Worm (Caenorhabditis elegans): ENCODE data around the gene F10D7.3.

DNA sequence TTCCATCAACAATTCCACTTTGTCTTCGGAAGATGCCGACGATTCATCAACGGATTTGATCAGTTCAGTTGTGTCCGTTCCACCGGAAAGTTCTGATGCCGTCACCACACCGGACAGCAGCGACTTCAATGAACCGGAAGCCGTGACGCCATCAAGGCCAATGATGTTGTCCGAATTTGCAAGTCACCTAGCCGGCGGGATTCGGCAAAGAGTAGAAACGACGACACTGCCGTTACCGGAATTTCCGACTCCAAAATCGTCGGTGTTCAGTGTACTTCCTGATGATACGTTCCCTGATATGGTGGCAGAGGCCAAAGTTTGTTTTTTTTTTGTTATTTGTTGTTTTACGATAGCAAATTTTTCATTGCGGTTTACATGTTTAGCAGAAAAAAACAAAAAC is 10.9 kb downstream of the F10D7.3 start:
- TF ChIP-seq fkh-10 (GFP tag; optimal IDR thresholded peaks at IDR 0.05) (no peak), C38D4.7 (GFP tag; optimal IDR thresholded peaks at IDR 0.05) (no peak)
